Fruit fly (Drosophila melanogaster): ENCODE results near the gene CG9593.

CG9593 gene

DNA sequence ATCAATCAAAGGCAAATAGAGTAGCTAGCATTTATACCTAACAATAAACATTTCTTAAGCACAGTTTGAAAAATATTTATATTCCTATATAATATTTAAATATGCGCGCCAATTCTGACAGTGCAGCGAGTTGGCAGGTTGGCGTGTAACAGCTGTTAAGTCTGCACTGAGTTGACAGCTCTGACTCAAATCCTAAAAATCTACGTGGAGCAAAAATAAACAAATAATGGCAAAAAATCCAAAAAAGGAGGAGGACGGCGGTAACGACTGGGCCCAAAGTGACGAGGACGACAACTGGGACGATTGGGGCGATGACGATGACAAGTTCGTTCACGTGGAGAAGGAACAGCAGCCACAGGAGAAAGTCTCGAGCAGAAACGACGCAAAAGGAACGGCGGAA is 15.5 kb upstream of the CG9593 start, which contains the start of gene CG9590 (continued):
- TF ChIP-seq Xrp1 (GFP tag; IDR thresholded peaks at IDR 0.05) (no peak), pum (GFP tag; optimal IDR thresholded peaks at IDR 0.05) (no peak), CG11456 (GFP tag; IDR thresholded peaks at IDR 0.05) (no peak), MBD-R2 (GFP tag; IDR thresholded peaks at IDR 0.05) (peak; percentile 87), tin (GFP tag; optimal IDR thresholded peaks at IDR 0.05) (no peak), amos (GFP tag; IDR thresholded peaks at IDR 0.05; ENCODE audit: partially characterized antibody) (peak; percentile 9; the same call in 1 of the 2 replicates), B-H1 (GFP tag; IDR thresholded peaks at IDR 0.05) (no peak), slbo (GFP tag; IDR thresholded peaks at IDR 0.05) (no peak), CG12391 (tag; optimal IDR thresholded peaks at IDR 0.05) (no peak), HHEX (GFP tag; optimal IDR thresholded peaks at IDR 0.05) (no peak), exex (tag; optimal IDR thresholded peaks at IDR 0.05) (no peak), Max (GFP tag; optimal IDR thresholded peaks at IDR 0.05) (no peak), BEAF-32 (GFP tag; optimal IDR thresholded peaks at IDR 0.05) (peak; percentile 8)

DNA sequence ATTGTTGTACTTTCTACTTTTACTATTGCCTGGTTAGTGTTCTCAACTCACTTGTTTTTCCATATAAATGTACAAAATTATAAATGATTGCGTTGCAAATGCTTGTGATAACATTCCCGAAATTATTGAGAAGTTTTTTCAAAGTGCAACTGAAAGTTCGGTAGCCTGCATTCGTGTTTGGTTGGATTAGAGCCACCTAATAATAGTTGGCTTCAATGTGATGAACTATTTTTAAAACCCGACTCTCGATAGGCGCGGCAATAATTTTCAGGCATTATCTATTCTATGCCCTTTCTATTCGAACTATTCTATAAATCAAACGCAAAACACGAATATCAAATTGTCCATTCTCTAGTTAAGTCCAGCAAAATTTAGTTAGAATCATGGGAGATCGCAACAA is 13.9 kb upstream of the CG9593 start, which contains the start of gene Uros2:
Gene Uros2, plus strand, starts transcription at position 301 of the 400 bp plus-strand sequence.
- no peak for TF ChIP-seq prd (optimal IDR thresholded peaks at IDR 0.05)
- TF ChIP-seq prd (GFP tag; IDR thresholded peaks at IDR 0.05): no peak
- no peak for TF ChIP-seq Hand (GFP tag; optimal IDR thresholded peaks at IDR 0.05)
- no peak for TF ChIP-seq CG10366 (GFP tag; IDR thresholded peaks at IDR 0.05)
- no peak for TF ChIP-seq CG10959 (GFP tag; IDR thresholded peaks at IDR 0.05)
- TF ChIP-seq so (GFP tag; IDR thresholded peaks at IDR 0.05): no peak
- no peak for TF ChIP-seq CG10654 (GFP tag; optimal IDR thresholded peaks at IDR 0.05)
- no peak for TF ChIP-seq CG4282 (GFP tag; optimal IDR thresholded peaks at IDR 0.05)
- TF ChIP-seq slp2 (GFP tag; optimal IDR thresholded peaks at IDR 0.05): no peak
- TF ChIP-seq lmd (GFP tag; IDR thresholded peaks at IDR 0.05): no peak
- TF ChIP-seq Dek (tag; optimal IDR thresholded peaks at IDR 0.05): no peak
- no peak for TF ChIP-seq Lhr (GFP tag; optimal IDR thresholded peaks at IDR 0.05)
- TF ChIP-seq Usf (GFP tag; optimal IDR thresholded peaks at IDR 0.05): no peak
- no peak for TF ChIP-seq CG1832 (GFP tag; optimal IDR thresholded peaks at IDR 0.05)
- TF ChIP-seq crp (GFP tag; optimal IDR thresholded peaks at IDR 0.05): no peak
- TF ChIP-seq HLH54F (GFP tag; optimal IDR thresholded peaks at IDR 0.05): no peak

DNA sequence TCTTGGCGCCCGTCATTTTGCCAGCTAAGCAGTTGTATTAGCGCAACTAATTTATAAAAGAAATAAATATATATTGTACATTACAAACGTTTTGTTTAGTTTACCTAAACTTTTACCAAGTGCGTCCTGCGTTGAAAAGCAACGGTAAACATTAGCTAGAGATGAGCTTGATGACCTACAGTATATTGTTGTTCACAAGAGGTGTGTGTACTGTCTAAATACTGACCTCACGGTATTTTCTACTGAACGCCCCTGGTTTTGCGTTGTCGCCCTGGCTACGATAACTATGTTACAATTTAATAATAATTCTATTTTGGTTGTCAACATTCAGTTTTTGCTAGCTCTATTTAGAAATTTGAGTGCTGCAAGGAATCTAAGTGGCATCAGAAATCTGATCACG is 9.6 kb upstream of the CG9593 start, which contains the start of gene Acyp2:
Gene Acyp2, plus strand, starts transcription at position 262 of the 400 bp plus-strand sequence.
- TF ChIP-seq CG30020 (tag; optimal IDR thresholded peaks at IDR 0.05) (peak; percentile 8), gt (GFP tag; IDR thresholded peaks at IDR 0.05) (no peak), CG12104 (GFP tag; optimal IDR thresholded peaks at IDR 0.05) (no peak), E2f1 (GFP tag; IDR thresholded peaks at IDR 0.05) (no peak), CG17802 (tag; optimal IDR thresholded peaks at IDR 0.05) (peak; percentile 75), mirr (GFP tag; optimal IDR thresholded peaks at IDR 0.05) (no peak), Xrp1 (GFP tag; IDR thresholded peaks at IDR 0.05) (no peak), Gug (GFP tag; IDR thresholded peaks at IDR 0.05) (peak; percentile 36; the same call in 1 of the 4 replicates), CG8359 (GFP tag; optimal IDR thresholded peaks at IDR 0.05; ENCODE audit: borderline replicate concordance) (no peak), Dref (GFP tag; IDR thresholded peaks at IDR 0.05) (peak; percentile 60), Deaf1 (tag; optimal IDR thresholded peaks at IDR 0.05) (no peak), sens (GFP tag) (peak; percentile 80), ftz-f1 (GFP tag; optimal IDR thresholded peaks at IDR 0.05) (no peak), Six4 (GFP tag; optimal IDR thresholded peaks at IDR 0.05) (no peak), hkb (optimal IDR thresholded peaks at IDR 0.05) (no peak), hkb (GFP tag; IDR thresholded peaks at IDR 0.05) (0 out of 2 replicates have a peak, but pooled peaks have one; percentile 13), NFAT (GFP tag; IDR thresholded peaks at IDR 0.05) (no peak; the same call in 1 of the 2 replicates), ase (GFP tag; IDR thresholded peaks at IDR 0.05) (no peak), D (optimal IDR thresholded peaks at IDR 0.05) (no peak), D (GFP tag; optimal IDR thresholded peaks at IDR 0.05) (no peak), Dll (GFP tag; IDR thresholded peaks at IDR 0.05; ENCODE audit: partially characterized antibody) (peak; percentile 46), Aef1 (GFP tag; IDR thresholded peaks at IDR 0.05) (no peak), ranshi (GFP tag; IDR thresholded peaks at IDR 0.05) (no peak), CG17568 (GFP tag; optimal IDR thresholded peaks at IDR 0.05) (no peak)
